Worm (Caenorhabditis elegans): ENCODE measurements around the gene sec-22.

sec-22 gene

DNA sequence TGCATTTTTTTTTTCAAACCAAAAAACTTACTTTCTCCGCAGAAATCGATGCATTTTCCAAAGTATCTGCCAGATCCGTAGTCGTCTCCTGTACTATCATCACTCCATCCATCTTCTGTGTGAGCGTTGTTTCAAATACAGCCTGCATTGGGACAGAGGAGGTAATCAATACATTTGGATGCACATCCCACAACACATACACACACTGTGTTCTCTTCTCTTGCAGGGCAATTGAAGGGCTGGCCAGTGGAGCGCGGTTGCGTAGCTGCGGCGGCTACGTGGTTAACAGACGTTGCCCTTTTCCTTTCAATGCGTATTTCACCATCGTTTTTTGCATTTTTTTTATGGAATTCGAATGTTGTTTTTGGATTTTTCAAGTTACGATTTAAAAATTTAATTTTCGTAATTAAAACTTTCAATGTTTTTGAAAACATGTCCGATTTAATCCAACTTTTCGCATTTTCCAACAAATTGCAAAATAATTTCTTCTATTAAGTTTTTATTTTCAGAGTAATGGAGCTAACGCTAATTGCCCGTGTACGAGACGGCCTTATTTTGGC, at the start of gene sec-22, which contains the start of gene stau-1:
Gene sec-22 (plus strand): TSS at position 510 of the 560 bp plus-strand sequence.
Gene stau-1 (minus strand): TSS at position 248 of the 560 bp plus-strand sequence.
- TF ChIP-seq C34F6.9 (tag; optimal IDR thresholded peaks at IDR 0.05) (peak; percentile 49), nhr-12 (tag; optimal IDR thresholded peaks at IDR 0.05) (no peak), lsy-2 (tag; optimal IDR thresholded peaks at IDR 0.05) (peak in 1 of 2 experiments; percentile 45), lin-13 (GFP tag; optimal IDR thresholded peaks at IDR 0.05) (no peak), blmp-1 (tag; optimal IDR thresholded peaks at IDR 0.05; ENCODE audit: insufficient read depth) (peak; percentile 16), mbf-1 (tag; optimal IDR thresholded peaks at IDR 0.05) (no peak), peb-1 (tag; optimal IDR thresholded peaks at IDR 0.05) (no peak), snpc-4 (tag; optimal IDR thresholded peaks at IDR 0.05) (no peak), lin-11 (tag; optimal IDR thresholded peaks at IDR 0.05) (no peak), crh-2 (tag; optimal IDR thresholded peaks at IDR 0.05) (peak; percentile 76), sem-4 (tag; optimal IDR thresholded peaks at IDR 0.05) (no peak), aly-2 (tag; optimal IDR thresholded peaks at IDR 0.05) (no peak), ztf-11 (tag; optimal IDR thresholded peaks at IDR 0.05) (no peak), zag-1 (tag; optimal IDR thresholded peaks at IDR 0.05) (peak; percentile 0), R02D3.7 (tag; optimal IDR thresholded peaks at IDR 0.05) (no peak), nhr-10 (tag; optimal IDR thresholded peaks at IDR 0.05) (no peak), nhr-21 (tag; optimal IDR thresholded peaks at IDR 0.05) (no peak), fos-1 (tag; optimal IDR thresholded peaks at IDR 0.05) (peak; percentile 11), unc-55 (GFP tag; optimal IDR thresholded peaks at IDR 0.05) (peak; percentile 36), elt-1 (tag; optimal IDR thresholded peaks at IDR 0.05) (no peak), ztf-4 (tag; optimal IDR thresholded peaks at IDR 0.05) (no peak), nhr-129 (tag; optimal IDR thresholded peaks at IDR 0.05) (peak; percentile 62)

DNA sequence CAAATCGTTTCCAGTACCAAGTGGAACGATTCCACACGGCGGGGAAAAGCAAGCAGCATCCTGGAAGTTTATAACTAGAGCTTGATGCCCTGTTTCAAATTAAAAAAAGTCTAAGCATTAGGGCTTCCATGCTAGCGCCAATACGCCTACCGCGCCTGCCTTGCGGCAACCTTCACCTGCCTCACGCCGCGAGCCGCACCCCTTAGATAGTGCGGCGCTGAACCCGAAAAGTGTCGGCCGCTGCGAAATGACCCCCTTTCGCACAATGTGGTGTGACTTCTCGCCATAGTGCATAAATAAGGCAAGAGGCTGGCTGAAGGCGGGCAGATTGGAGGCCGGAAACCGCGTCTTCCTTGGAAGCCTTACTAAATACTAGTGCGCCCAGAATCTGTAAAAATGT, 48.9 kb upstream of the sec-22 start:
- TF ChIP-seq snpc-4 (tag; optimal IDR thresholded peaks at IDR 0.05) (peak; percentile 84), ztf-4 (tag; optimal IDR thresholded peaks at IDR 0.05) (no peak), ZK546.5 (tag; optimal IDR thresholded peaks at IDR 0.05) (no peak), nhr-10 (tag; optimal IDR thresholded peaks at IDR 0.05) (no peak), alr-1 (tag; optimal IDR thresholded peaks at IDR 0.05) (no peak), C34F6.9 (tag; optimal IDR thresholded peaks at IDR 0.05) (no peak)

DNA sequence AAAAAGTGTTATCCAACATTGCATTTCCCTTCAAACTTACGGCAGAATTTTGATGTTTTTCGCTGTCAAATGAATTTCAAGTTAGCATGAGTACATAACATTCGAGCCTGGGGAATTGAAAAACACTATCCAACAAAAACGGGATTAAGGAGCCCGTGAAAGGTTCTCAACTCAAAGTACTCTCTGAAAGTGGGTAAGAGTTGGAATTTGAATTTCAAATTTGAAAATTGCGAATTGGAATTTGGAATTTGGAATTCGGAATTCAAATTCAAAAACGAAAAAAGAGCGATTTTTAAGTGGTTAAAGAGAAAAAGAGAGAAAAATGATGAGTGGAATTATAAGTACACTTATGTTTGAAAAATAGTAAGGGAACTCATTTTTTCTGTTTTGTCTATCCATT, 44.1 kb upstream of the sec-22 start, which contains the start of the genes C09E10.3 and dgk-1:
Gene C09E10.3 (minus strand): TSS at position 101 of the 400 bp plus-strand sequence.
Gene dgk-1 (minus strand): TSS at position 183 of the 400 bp plus-strand sequence.
- TF ChIP-seq ama-1 (optimal IDR thresholded peaks at IDR 0.05) (no peak), alr-1 (tag; optimal IDR thresholded peaks at IDR 0.05) (no peak), ceh-82 (tag; optimal IDR thresholded peaks at IDR 0.05) (no peak), fos-1 (tag; optimal IDR thresholded peaks at IDR 0.05) (no peak), aly-2 (tag; optimal IDR thresholded peaks at IDR 0.05) (no peak), C34F6.9 (tag; optimal IDR thresholded peaks at IDR 0.05) (no peak), mdl-1 (tag; optimal IDR thresholded peaks at IDR 0.05) (no peak), lin-13 (GFP tag; optimal IDR thresholded peaks at IDR 0.05) (no peak)

DNA sequence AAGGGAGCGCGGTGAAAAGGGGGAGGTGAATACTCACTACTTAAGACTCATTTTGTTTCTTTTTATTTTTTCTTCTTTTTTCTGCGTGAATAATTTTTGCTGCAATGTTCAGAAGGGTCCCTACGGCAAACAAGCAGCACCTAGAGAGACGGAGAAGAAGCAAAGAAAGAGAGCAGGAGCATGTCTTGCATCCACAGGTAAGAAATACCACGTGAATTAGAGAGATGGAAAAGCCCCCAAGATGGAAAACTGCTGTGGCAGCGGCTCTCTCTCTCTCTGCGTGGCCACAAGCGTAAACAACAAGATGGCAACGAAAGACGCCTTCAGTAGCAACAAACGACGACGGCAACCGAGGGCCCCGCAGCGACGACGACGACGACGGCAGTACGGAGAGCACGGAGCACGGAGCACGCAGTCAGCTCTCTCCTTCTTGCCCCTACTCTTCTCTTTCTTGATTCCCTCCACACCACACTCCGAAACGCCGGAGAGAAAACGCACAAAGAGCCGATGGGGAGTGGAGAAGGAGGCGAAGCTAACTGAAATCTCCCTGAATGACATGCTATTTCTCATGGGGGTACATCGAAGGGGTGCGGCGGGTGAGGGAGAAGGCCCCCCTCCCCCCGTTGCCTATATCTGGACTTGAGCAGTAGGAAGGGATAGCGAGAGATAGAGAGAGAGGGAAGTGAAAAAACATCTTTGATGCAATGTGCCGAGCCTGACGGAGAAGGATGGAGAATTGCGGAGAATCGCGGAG, 42.5 kb upstream of the sec-22 start:
- TF ChIP-seq ztf-4 (tag; optimal IDR thresholded peaks at IDR 0.05), result peak; percentile 31
- TF ChIP-seq gmeb-1 (tag; optimal IDR thresholded peaks at IDR 0.05), result no peak
- TF ChIP-seq ZK546.5 (tag; optimal IDR thresholded peaks at IDR 0.05), result no peak
- peak; percentile 10 for TF ChIP-seq ceh-16 (tag; optimal IDR thresholded peaks at IDR 0.05)
- TF ChIP-seq elt-1 (tag; optimal IDR thresholded peaks at IDR 0.05), result no peak
- no peak for TF ChIP-seq nhr-237 (tag; optimal IDR thresholded peaks at IDR 0.05)
- peak; percentile 86 for TF ChIP-seq F13H6.1 (tag; optimal IDR thresholded peaks at IDR 0.05)
- no peak for TF ChIP-seq mbf-1 (tag; optimal IDR thresholded peaks at IDR 0.05)
- TF ChIP-seq mab-5 (tag; optimal IDR thresholded peaks at IDR 0.05), result peak; percentile 80
- TF ChIP-seq snpc-4 (tag; optimal IDR thresholded peaks at IDR 0.05), result no peak
- peak; percentile 12 for TF ChIP-seq lin-39 (tag; optimal IDR thresholded peaks at IDR 0.05)
- peak; percentile 51 for TF ChIP-seq crh-2 (tag; optimal IDR thresholded peaks at IDR 0.05)
- TF ChIP-seq sem-4 (tag; optimal IDR thresholded peaks at IDR 0.05), result peak; percentile 51
- peak; percentile 64 for TF ChIP-seq nhr-129 (tag; optimal IDR thresholded peaks at IDR 0.05)
- no peak for TF ChIP-seq ama-1 (optimal IDR thresholded peaks at IDR 0.05)
- TF ChIP-seq unc-39 (tag; optimal IDR thresholded peaks at IDR 0.05), result peak; percentile 48
- TF ChIP-seq unc-55 (GFP tag; optimal IDR thresholded peaks at IDR 0.05), result peak; percentile 66
- TF ChIP-seq C34F6.9 (tag; optimal IDR thresholded peaks at IDR 0.05), result peak; percentile 33
- TF ChIP-seq nhr-23 (tag; optimal IDR thresholded peaks at IDR 0.05), result no peak
- peak in 1 of 2 experiments; percentile 55 for TF ChIP-seq lsy-2 (tag; optimal IDR thresholded peaks at IDR 0.05)
- TF ChIP-seq sma-9 (GFP tag; optimal IDR thresholded peaks at IDR 0.05), result peak; percentile 75
- TF ChIP-seq sma-9 (tag; optimal IDR thresholded peaks at IDR 0.05), result no peak
- TF ChIP-seq nhr-25 (tag; optimal IDR thresholded peaks at IDR 0.05), result no peak
- TF ChIP-seq zag-1 (tag; optimal IDR thresholded peaks at IDR 0.05), result peak; percentile 88
- peak; percentile 46 for TF ChIP-seq ztf-11 (tag; optimal IDR thresholded peaks at IDR 0.05)
- TF ChIP-seq mdl-1 (tag; optimal IDR thresholded peaks at IDR 0.05), result peak in 1 of 2 experiments; percentile 51
- TF ChIP-seq lin-11 (tag; optimal IDR thresholded peaks at IDR 0.05), result peak; percentile 47
- peak; percentile 5 for TF ChIP-seq lin-13 (GFP tag; optimal IDR thresholded peaks at IDR 0.05)
- TF ChIP-seq aly-2 (tag; optimal IDR thresholded peaks at IDR 0.05), result no peak
- no peak for TF ChIP-seq nhr-6 (tag; optimal IDR thresholded peaks at IDR 0.05)
- TF ChIP-seq unc-62 (GFP tag; optimal IDR thresholded peaks at IDR 0.05), result no peak
- TF ChIP-seq ztf-1 (GFP tag; conservative IDR thresholded peaks at IDR 0.05), result no peak
